Fruit fly (Drosophila melanogaster): ENCODE results near the gene qua.
A peak's percentile ranks its signal among the peaks of the same experiment; 100 is the strongest.

Gene qua

DNA sequence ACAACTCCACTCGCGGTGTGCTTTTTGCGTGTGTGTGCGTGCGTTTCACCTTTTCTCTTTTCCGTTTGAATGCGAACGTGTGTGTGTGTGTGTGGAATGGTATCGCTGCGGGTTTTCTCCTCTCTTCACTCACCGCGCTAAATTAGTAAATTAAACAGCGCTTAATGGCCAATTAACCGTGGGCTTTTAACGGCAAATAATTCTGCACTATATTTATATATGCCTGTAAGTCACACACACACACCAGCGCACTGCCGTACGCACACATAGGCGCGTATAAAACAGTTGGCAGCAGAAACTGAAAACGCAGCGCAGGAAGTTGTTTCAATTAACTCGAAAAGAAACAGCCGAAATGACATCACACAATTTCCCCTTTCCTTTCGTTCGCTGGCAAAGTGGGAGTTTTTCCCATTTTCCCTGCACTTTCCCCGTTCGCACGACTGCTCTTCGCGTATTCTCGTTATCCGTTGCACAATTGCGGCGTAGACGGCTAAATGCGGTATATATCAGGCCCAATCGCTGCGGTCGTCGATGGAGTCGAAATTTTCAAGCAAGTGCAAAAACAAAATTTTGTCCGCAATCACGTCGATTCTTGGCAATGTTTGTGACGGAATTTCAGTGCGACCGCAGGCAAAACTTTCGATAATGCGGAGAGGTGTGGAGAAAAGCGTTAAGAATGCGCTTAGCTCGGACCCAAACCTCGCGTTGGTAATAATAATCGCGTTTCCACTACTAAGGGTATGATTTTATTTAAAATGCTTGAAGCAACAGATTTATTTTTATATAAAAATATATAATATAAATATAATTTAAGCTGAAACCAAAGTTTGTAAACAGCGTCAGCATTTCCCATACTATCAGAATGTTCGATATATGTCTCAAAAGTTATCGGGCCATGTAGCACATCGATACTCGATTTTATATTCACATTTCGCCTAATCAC is 24.2 kb downstream of the qua start, which contains the start of gene BicD (continued):
- TF ChIP-seq CG34224 (GFP tag; IDR thresholded peaks at IDR 0.05; ENCODE audit: partially characterized antibody) (peak; percentile 50; the same call in 1 of the 3 replicates), CG34422 (GFP tag; IDR thresholded peaks at IDR 0.05) (peak; percentile 59; the same call in 1 of the 3 replicates), pita (GFP tag; optimal IDR thresholded peaks at IDR 0.05) (peak; percentile 65), CG17328 (GFP tag; IDR thresholded peaks at IDR 0.05) (0 out of 2 replicates have a peak, but pooled peaks have one; percentile 26), CG8290 (GFP tag; optimal IDR thresholded peaks at IDR 0.05) (peak; percentile 84), CG8290 (tag; optimal IDR thresholded peaks at IDR 0.05) (peak in 1 of 2 experiments; percentile 69), Trl (optimal IDR thresholded peaks at IDR 0.05) (peak in 1 of 2 experiments; percentile 17), Trl (GFP tag; optimal IDR thresholded peaks at IDR 0.05) (no peak), tup (GFP tag; optimal IDR thresholded peaks at IDR 0.05) (no peak), pb (GFP tag; optimal IDR thresholded peaks at IDR 0.05) (no peak), tap (tag; optimal IDR thresholded peaks at IDR 0.05) (no peak), ase (GFP tag; IDR thresholded peaks at IDR 0.05) (no peak), Scr (GFP tag; IDR thresholded peaks at IDR 0.05; ENCODE audit: partially characterized antibody) (peak; percentile 70), sna (GFP tag; IDR thresholded peaks at IDR 0.05; ENCODE audit: partially characterized antibody) (peak; percentile 72; the same call in 1 of the 2 replicates), lbe (GFP tag; optimal IDR thresholded peaks at IDR 0.05) (peak; percentile 37), TFAM (GFP tag; optimal IDR thresholded peaks at IDR 0.05) (no peak), gsb-n (tag; optimal IDR thresholded peaks at IDR 0.05) (peak; percentile 3), CG12104 (GFP tag; optimal IDR thresholded peaks at IDR 0.05) (no peak), CG3847 (GFP tag; IDR thresholded peaks at IDR 0.05) (no peak), CG4707 (GFP tag; optimal IDR thresholded peaks at IDR 0.05) (no peak), sug (tag; optimal IDR thresholded peaks at IDR 0.05) (peak; percentile 30), Lhr (GFP tag; optimal IDR thresholded peaks at IDR 0.05) (peak; percentile 72), Hand (GFP tag; optimal IDR thresholded peaks at IDR 0.05) (no peak), danr (GFP tag; IDR thresholded peaks at IDR 0.05) (no peak), caup (GFP tag; optimal IDR thresholded peaks at IDR 0.05; ENCODE audit: severe bottlenecking) (peak; percentile 1), nerfin-2 (GFP tag; IDR thresholded peaks at IDR 0.05; ENCODE audit: partially characterized antibody) (peak; percentile 45), CG1603 (tag; optimal IDR thresholded peaks at IDR 0.05) (peak; percentile 35), row (GFP tag; IDR thresholded peaks at IDR 0.05) (no peak), phol (tag; optimal IDR thresholded peaks at IDR 0.05) (peak; percentile 58), bowl (GFP tag; IDR thresholded peaks at IDR 0.05) (no peak), CG7928 (GFP tag; optimal IDR thresholded peaks at IDR 0.05) (peak; percentile 11), Ets97D (GFP tag; optimal IDR thresholded peaks at IDR 0.05) (peak; percentile 32), CG17912 (GFP tag; optimal IDR thresholded peaks at IDR 0.05) (peak; percentile 8), sens (GFP tag) (peak; percentile 37), ato (GFP tag; IDR thresholded peaks at IDR 0.05; ENCODE audit: partially characterized antibody) (peak; percentile 32; the same call in 1 of the 2 replicates), ken (GFP tag; IDR thresholded peaks at IDR 0.05) (no peak), ac (GFP tag; optimal IDR thresholded peaks at IDR 0.05) (no peak), HHEX (GFP tag; optimal IDR thresholded peaks at IDR 0.05) (peak; percentile 6), Mad (GFP tag; optimal IDR thresholded peaks at IDR 0.05) (no peak), CG7357 (GFP tag; IDR thresholded peaks at IDR 0.05) (peak; percentile 91), Antp (GFP tag; optimal IDR thresholded peaks at IDR 0.05) (no peak), Meics (GFP tag; optimal IDR thresholded peaks at IDR 0.05) (no peak), CG11560 (tag; IDR thresholded peaks at IDR 0.05) (peak; percentile 97), Neu2 (GFP tag; optimal IDR thresholded peaks at IDR 0.05; ENCODE audit: borderline replicate concordance) (no peak), MESR4 (GFP tag; optimal IDR thresholded peaks at IDR 0.05) (peak; percentile 52), Max (GFP tag; optimal IDR thresholded peaks at IDR 0.05) (no peak), CG6854 (GFP tag; optimal IDR thresholded peaks at IDR 0.05) (no peak), Opbp (GFP tag; IDR thresholded peaks at IDR 0.05; ENCODE audit: partially characterized antibody) (peak; percentile 49; the same call in 1 of the 3 replicates)
